Fruit fly (Drosophila melanogaster) whole organism, embryonic: ENCODE data around the gene e.

Experiments used
- ATbp ChIP-seq: fragments of 200-800 bp; sonication (Bioruptor generic); optimal IDR thresholded peaks from 2 replicates; lab custom pipeline; 2017; ENCODE audit warnings: missing biosample characterization, mild to moderate bottlenecking, missing genetic modification characterization, missing genetic modification reagents
- Abd-B ChIP-seq: fragments of 200-800 bp; sonication (Bioruptor generic); optimal IDR thresholded peaks from 2 replicates; lab custom pipeline; 2018; ENCODE audit warnings: missing biosample characterization, mild to moderate bottlenecking, missing genetic modification characterization, moderate library complexity
- CG11085 ChIP-seq: fragments of 200-800 bp; sonication (Bioruptor generic); IDR thresholded peaks from 2 replicates; pipeline ENCODE4 v1.3.6; 2022; ENCODE audit warnings: missing biosample characterization, missing genetic modification characterization
- CG11398 ChIP-seq: fragments of 200-800 bp; sonication (Bioruptor generic); optimal IDR thresholded peaks from 2 replicates; lab custom pipeline; 2016; ENCODE audit warnings: missing biosample characterization, missing genetic modification characterization
- CG11504 ChIP-seq: fragments of 200-800 bp; sonication (Bioruptor generic); optimal IDR thresholded peaks from 3 replicates; lab custom pipeline; 2019; ENCODE audit warnings: missing biosample characterization, mild to moderate bottlenecking, missing genetic modification characterization, moderate library complexity
- CG12104 ChIP-seq: fragments of 200-800 bp; sonication (Bioruptor generic); optimal IDR thresholded peaks from 3 replicates; lab custom pipeline; 2016; ENCODE audit warnings: missing biosample characterization, missing genetic modification characterization
- CG12391 ChIP-seq: fragments of 200-800 bp; sonication (Bioruptor generic); optimal IDR thresholded peaks from 3 replicates; lab custom pipeline; 2018; ENCODE audit warnings: missing biosample characterization, mild to moderate bottlenecking, missing genetic modification characterization, moderate library complexity
- CG12942 ChIP-seq: fragments of 200-800 bp; sonication (Bioruptor generic); optimal IDR thresholded peaks from 3 replicates; lab custom pipeline; 2016; ENCODE audit warnings: missing biosample characterization, missing genetic modification characterization
- CG15011 ChIP-seq: fragments of 200-800 bp; sonication (Bioruptor generic); optimal IDR thresholded peaks from 3 replicates; lab custom pipeline; 2018; ENCODE audit warnings: missing biosample characterization, mild to moderate bottlenecking, missing genetic modification characterization
- CG15514 ChIP-seq: fragments of 200-800 bp; sonication (Bioruptor generic); optimal IDR thresholded peaks from 3 replicates; lab custom pipeline; 2017; ENCODE audit warnings: missing biosample characterization, missing genetic modification characterization, mild to moderate bottlenecking, moderate library complexity, missing genetic modification reagents
- CG15601 ChIP-seq: fragments of 200-800 bp; sonication (Bioruptor generic); optimal IDR thresholded peaks from 3 replicates; lab custom pipeline; 2019; ENCODE audit warnings: missing biosample characterization, mild to moderate bottlenecking, missing genetic modification characterization, moderate library complexity
- CG15696 ChIP-seq: fragments of 200-800 bp; sonication (Bioruptor generic); optimal IDR thresholded peaks from 2 replicates; lab custom pipeline; 2019; ENCODE audit warnings: missing biosample characterization, mild to moderate bottlenecking, missing genetic modification characterization, moderate library complexity
- CG1602 ChIP-seq: fragments of 200-800 bp; sonication (Bioruptor generic); optimal IDR thresholded peaks from 3 replicates; lab custom pipeline; 2016; ENCODE audit warnings: missing biosample characterization, missing genetic modification characterization
- CG16815 ChIP-seq: fragments of 200-800 bp; sonication (Bioruptor generic); optimal IDR thresholded peaks from 3 replicates; lab custom pipeline; 2017; ENCODE audit warnings: missing biosample characterization, mild to moderate bottlenecking, missing genetic modification characterization
- CG17361 ChIP-seq: fragments of 200-800 bp; sonication (Bioruptor generic); IDR thresholded peaks from 3 replicates; pipeline ENCODE4 v1.3.6; 2022; ENCODE audit warnings: missing biosample characterization, missing genetic modification characterization
- CG17568 ChIP-seq: fragments of 200-800 bp; sonication (Bioruptor generic); optimal IDR thresholded peaks from 2 replicates; lab custom pipeline; 2018; ENCODE audit warnings: missing biosample characterization, mild to moderate bottlenecking, missing genetic modification characterization, moderate library complexity
- CG17612 ChIP-seq: fragments of 200-800 bp; sonication (Bioruptor generic); IDR thresholded peaks from 2 replicates; pipeline ENCODE4 v1.3.6; 2022; ENCODE audit warnings: missing biosample characterization, missing genetic modification characterization
- CG18476 ChIP-seq: fragments of 200-800 bp; sonication (Bioruptor generic); optimal IDR thresholded peaks from 2 replicates; lab custom pipeline; 2016; ENCODE audit warnings: missing biosample characterization, mild to moderate bottlenecking, missing genetic modification characterization
- CG18599 ChIP-seq: fragments of 200-800 bp; sonication (Bioruptor generic); optimal IDR thresholded peaks from 3 replicates; lab custom pipeline; 2017; ENCODE audit warnings: missing biosample characterization, missing genetic modification characterization, mild to moderate bottlenecking, moderate library complexity, missing genetic modification reagents
- CG3163 ChIP-seq: fragments of 200-800 bp; sonication (Bioruptor generic); optimal IDR thresholded peaks from 3 replicates; lab custom pipeline; 2016; ENCODE audit warnings: missing biosample characterization, missing genetic modification characterization
- CG3995 ChIP-seq: fragments of 200-800 bp; sonication (Bioruptor generic); optimal IDR thresholded peaks from 3 replicates; lab custom pipeline; 2016; ENCODE audit warnings: missing biosample characterization, missing genetic modification characterization
- CG5245 ChIP-seq: fragments of 200-800 bp; sonication (Bioruptor generic); optimal IDR thresholded peaks from 3 replicates; lab custom pipeline; 2016; ENCODE audit warnings: missing biosample characterization, missing genetic modification characterization
- CG6654 ChIP-seq: fragments of 200-800 bp; sonication (Bioruptor generic); optimal IDR thresholded peaks from 2 replicates; lab custom pipeline; 2017; ENCODE audit warnings: missing biosample characterization, mild to moderate bottlenecking, missing genetic modification characterization
- CG7786 ChIP-seq: fragments of 200-800 bp; sonication (Bioruptor generic); optimal IDR thresholded peaks from 2 replicates; lab custom pipeline; 2016; ENCODE audit warnings: missing biosample characterization, missing genetic modification characterization
- CG8765 ChIP-seq: fragments of 200-800 bp; sonication (Bioruptor generic); IDR thresholded peaks from 2 replicates; pipeline ENCODE4 v1.3.6; 2022; ENCODE audit warnings: missing biosample characterization, missing genetic modification characterization
- CG8924 ChIP-seq: fragments of 200-800 bp; optimal IDR thresholded peaks from 3 replicates; lab custom pipeline; 2019; ENCODE audit warnings: missing biosample characterization, mild to moderate bottlenecking, missing genetic modification characterization, moderate library complexity
- Doc2 ChIP-seq: fragments of 200-800 bp; sonication (Bioruptor generic); IDR thresholded peaks from 2 replicates; pipeline ENCODE4 v1.3.6; 2022; ENCODE audit warnings: missing biosample characterization, missing genetic modification characterization
- Nf-YC ChIP-seq: fragments of 200-800 bp; optimal IDR thresholded peaks from 3 replicates; lab custom pipeline; 2019; ENCODE audit warnings: missing biosample characterization, mild to moderate bottlenecking, missing genetic modification characterization, moderate library complexity
- aop ChIP-seq: fragments of 200-800 bp; sonication (Bioruptor generic); IDR thresholded peaks from 2 replicates; pipeline ENCODE4 v1.3.6; 2022; ENCODE audit warnings: missing biosample characterization, missing genetic modification characterization
- ase ChIP-seq: fragments of 200-800 bp; sonication (Bioruptor generic); IDR thresholded peaks from 3 replicates; pipeline ENCODE4 v1.3.6; 2022; ENCODE audit warnings: missing biosample characterization, missing genetic modification characterization
- ash1 ChIP-seq: fragments of 200-800 bp; sonication (Bioruptor generic); optimal IDR thresholded peaks from 2 replicates; lab custom pipeline; 2018; ENCODE audit warnings: missing biosample characterization, mild to moderate bottlenecking, missing genetic modification characterization
- ato ChIP-seq: fragments of 200-800 bp; sonication (Bioruptor generic); IDR thresholded peaks from 2 replicates; pipeline ENCODE4 v1.3.6; 2022; ENCODE audit warnings: missing biosample characterization, missing genetic modification characterization; ENCODE audit not compliant: partially characterized antibody
- bbx ChIP-seq: fragments of 200-800 bp; sonication (Bioruptor generic); IDR thresholded peaks from 2 replicates; pipeline ENCODE4 v1.3.6; 2022; ENCODE audit warnings: missing biosample characterization, missing genetic modification characterization; ENCODE audit not compliant: partially characterized antibody
- btn ChIP-seq: fragments of 200-800 bp; sonication (Bioruptor generic); optimal IDR thresholded peaks from 2 replicates; lab custom pipeline; 2016; ENCODE audit warnings: missing biosample characterization, missing genetic modification characterization
- crp ChIP-seq, 2 experiments: fragments of 200-800 bp; sonication (Bioruptor generic); optimal IDR thresholded peaks; 2 replicates in 1 of 2; 3 replicates in 1 of 2; lab custom pipeline; 2017; ENCODE audit warnings: missing biosample characterization in 2 of 2, missing genetic modification characterization in 2 of 2, mild to moderate bottlenecking in 1 of 2, moderate library complexity in 1 of 2
- danr ChIP-seq: fragments of 200-800 bp; sonication (Bioruptor generic); IDR thresholded peaks from 2 replicates; pipeline ENCODE4 v1.3.6; 2022; ENCODE audit warnings: missing biosample characterization, missing genetic modification characterization
- dmrt11E ChIP-seq: fragments of 200-800 bp; sonication (Bioruptor generic); optimal IDR thresholded peaks from 3 replicates; lab custom pipeline; 2018; ENCODE audit warnings: missing biosample characterization, mild to moderate bottlenecking, missing genetic modification characterization, moderate library complexity
- dmrt99B ChIP-seq: fragments of 200-800 bp; sonication (Bioruptor generic); optimal IDR thresholded peaks from 2 replicates; lab custom pipeline; 2018; ENCODE audit warnings: missing biosample characterization, mild to moderate bottlenecking, missing genetic modification characterization, moderate library complexity
- fd96Cb ChIP-seq: fragments of 200-800 bp; sonication (Bioruptor generic); optimal IDR thresholded peaks from 2 replicates; lab custom pipeline; 2018; ENCODE audit warnings: missing biosample characterization, mild to moderate bottlenecking, missing genetic modification characterization, moderate library complexity
- gsb ChIP-seq: fragments of 200-800 bp; sonication (Bioruptor generic); IDR thresholded peaks from 2 replicates; pipeline ENCODE4 v1.3.6; 2022; ENCODE audit warnings: missing biosample characterization, missing genetic modification characterization
- gsb-n ChIP-seq: fragments of 200-800 bp; sonication (Bioruptor generic); optimal IDR thresholded peaks from 3 replicates; lab custom pipeline; 2018; ENCODE audit warnings: missing biosample characterization, mild to moderate bottlenecking, missing genetic modification characterization
- hb ChIP-seq: fragments of 200-800 bp; sonication (Bioruptor generic); IDR thresholded peaks from 3 replicates; pipeline ENCODE4 v1.3.6; 2022; ENCODE audit warnings: missing biosample characterization, missing genetic modification characterization; ENCODE audit not compliant: partially characterized antibody
- knrl ChIP-seq: fragments of 200-800 bp; sonication (Bioruptor generic); IDR thresholded peaks from 3 replicates; pipeline ENCODE4 v1.3.6; 2022; ENCODE audit warnings: missing biosample characterization, missing genetic modification characterization; ENCODE audit not compliant: partially characterized antibody
- nerfin-2 ChIP-seq: fragments of 200-800 bp; sonication (Bioruptor generic); IDR thresholded peaks from 2 replicates; pipeline ENCODE4 v1.3.6; 2022; ENCODE audit warnings: missing biosample characterization, missing genetic modification characterization; ENCODE audit not compliant: partially characterized antibody
- sd ChIP-seq: fragments of 200-800 bp; sonication (Bioruptor generic); optimal IDR thresholded peaks from 3 replicates; lab custom pipeline; 2018; ENCODE audit warnings: missing biosample characterization, mild to moderate bottlenecking, missing genetic modification characterization, moderate library complexity
- slbo ChIP-seq: fragments of 200-800 bp; sonication (Bioruptor generic); IDR thresholded peaks from 2 replicates; pipeline ENCODE4 v1.3.6; 2022; ENCODE audit warnings: missing biosample characterization, missing genetic modification characterization
- ttk ChIP-seq: fragments of 200-800 bp; sonication (Bioruptor generic); IDR thresholded peaks from 2 replicates; pipeline ENCODE4 v2.1.2; 2022; ENCODE audit warnings: missing biosample characterization, missing genetic modification characterization
- vfl ChIP-seq: fragments of 200-800 bp; sonication (Bioruptor generic); optimal IDR thresholded peaks from 2 replicates; lab custom pipeline; 2016; ENCODE audit warnings: missing biosample characterization, missing genetic modification characterization
- wor ChIP-seq: fragments of 200-800 bp; sonication (Bioruptor generic); IDR thresholded peaks from 2 replicates; pipeline ENCODE4 v1.3.6; 2022; ENCODE audit warnings: missing biosample characterization, missing genetic modification characterization
- zfh2 ChIP-seq: fragments of 200-800 bp; sonication (Bioruptor generic); optimal IDR thresholded peaks from 2 replicates; lab custom pipeline; 2016; ENCODE audit warnings: missing biosample characterization, missing genetic modification characterization

The e gene

dm6 chr3R:21205680-21206326 lies 31.2 kb downstream of the e start (continued):
- TF ChIP-seq CG11398 (GFP tag; lab: Kevin White, UChicago) (no peak), crp (GFP tag; optimal IDR thresholded peaks at IDR 0.05; lab: Kevin White, UChicago) (no peak), ttk (peak; percentile 42), CG18476 (GFP tag; lab: Kevin White, UChicago) (peak; percentile 13), CG15601 (tag; lab: Kevin White, UChicago) (peak; percentile 29), gsb-n (tag; lab: Kevin White, UChicago) (peak; percentile 15), ATbp (GFP tag; lab: Kevin White, UChicago) (peak; percentile 67), btn (GFP tag; lab: Kevin White, UChicago) (no peak), CG11085 (GFP tag; lab: Robert Waterston, UW) (no peak), CG1602 (GFP tag; lab: Kevin White, UChicago) (no peak), CG8924 (tag; lab: Kevin White, UChicago) (peak; percentile 21), bbx (GFP tag; lab: Robert Waterston, UW) (no peak), CG6654 (GFP tag; lab: Kevin White, UChicago) (peak; percentile 15), dmrt11E (tag; lab: Kevin White, UChicago) (peak; percentile 5), ash1 (GFP tag; lab: Kevin White, UChicago) (no peak), CG17612 (GFP tag; lab: Robert Waterston, UW) (no peak), gsb (GFP tag; lab: Robert Waterston, UW) (no peak), nerfin-2 (GFP tag; lab: Robert Waterston, UW) (0 out of 2 replicates have a peak, but pooled peaks have one; percentile 22), CG18599 (GFP tag; lab: Kevin White, UChicago) (peak; percentile 11), fd96Cb (tag; lab: Kevin White, UChicago) (peak; percentile 39), Doc2 (GFP tag; lab: Robert Waterston, UW) (no peak), Abd-B (GFP tag; lab: Kevin White, UChicago) (no peak), vfl (GFP tag; lab: Kevin White, UChicago) (no peak), aop (no peak), CG8765 (GFP tag; lab: Robert Waterston, UW) (no peak), hb (GFP tag; lab: Robert Waterston, UW) (no peak), CG15011 (GFP tag; lab: Kevin White, UChicago) (no peak), CG5245 (no peak), ase (no peak), CG3163 (no peak), slbo (no peak), CG3995 (GFP tag; lab: Kevin White, UChicago) (no peak), CG17361 (GFP tag; lab: Robert Waterston, UW) (peak; percentile 78), wor (GFP tag; lab: Robert Waterston, UW) (no peak; the same call in 1 of the 2 replicates), Nf-YC (no peak), CG15696 (tag; lab: Kevin White, UChicago) (no peak), CG12391 (tag; lab: Kevin White, UChicago) (no peak), sd (no peak), CG7786 (GFP tag; lab: Kevin White, UChicago) (no peak), CG15514 (GFP tag; lab: Kevin White, UChicago) (no peak), zfh2 (no peak), knrl (GFP tag; lab: Robert Waterston, UW) (no peak), CG11504 (peak; percentile 68), danr (GFP tag; lab: Robert Waterston, UW) (no peak), CG12104 (peak; percentile 19), dmrt99B (tag; lab: Kevin White, UChicago) (peak; percentile 54), CG17568 (no peak), CG12942 (GFP tag; lab: Kevin White, UChicago) (no peak), ato (GFP tag; lab: Robert Waterston, UW) (no peak), CG16815 (GFP tag; lab: Kevin White, UChicago) (no peak)
